Worm (Caenorhabditis elegans) whole organism, mixed stage, embryonic: ENCODE results near the gene C36C5.4.

ENCODE experiments used
- M03D4.4 ChIP-seq: sonication (generic microtip); optimal IDR thresholded peaks from 2 replicates; lab custom pipeline; 2017; ENCODE audit warnings: mild to moderate bottlenecking, missing genetic modification characterization, missing compliant biosample characterization
- bed-3 ChIP-seq: fragments of 200-800 bp; sonication (Bioruptor generic); optimal IDR thresholded peaks from 3 replicates; lab custom pipeline; 2018; ENCODE audit warnings: mild to moderate bottlenecking, missing genetic modification characterization, moderate library complexity, missing compliant biosample characterization
- blmp-1 ChIP-seq: fragments of 150-350 bp; optimal IDR thresholded peaks from 2 replicates; lab custom pipeline; 2014; ENCODE audit warnings: missing biosample characterization, missing genetic modification characterization
- ceh-39 ChIP-seq: fragments of 150-350 bp; optimal IDR thresholded peaks from 2 replicates; lab custom pipeline; 2014; ENCODE audit warnings: missing biosample characterization, missing genetic modification characterization
- ceh-43 ChIP-seq: fragments of 200-800 bp; sonication (Bioruptor generic); optimal IDR thresholded peaks from 2 replicates; lab custom pipeline; 2018; ENCODE audit warnings: mild to moderate bottlenecking, missing genetic modification characterization, moderate library complexity, missing compliant biosample characterization
- ceh-83 ChIP-seq: fragments of 200-800 bp; sonication (Bioruptor generic); optimal IDR thresholded peaks from 2 replicates; lab custom pipeline; 2018; ENCODE audit warnings: mild to moderate bottlenecking, missing genetic modification characterization, missing compliant biosample characterization
- ces-1 ChIP-seq: fragments of 150-350 bp; optimal IDR thresholded peaks from 2 replicates; lab custom pipeline; 2014; ENCODE audit warnings: missing biosample characterization, missing genetic modification reagents, missing genetic modification characterization
- elt-1 ChIP-seq: sonication (generic microtip); optimal IDR thresholded peaks from 2 replicates; lab custom pipeline; 2017; ENCODE audit warnings: missing genetic modification characterization, mild to moderate bottlenecking, missing compliant biosample characterization, antibody characterized with exemption, moderate library complexity, borderline replicate concordance; ENCODE audit not compliant: insufficient read depth
- elt-3 ChIP-seq: fragments of 150-350 bp; optimal IDR thresholded peaks from 2 replicates; lab custom pipeline; 2014; ENCODE audit warnings: missing biosample characterization, missing genetic modification characterization
- flh-1 ChIP-seq: fragments of 200-800 bp; sonication (Bioruptor generic); optimal IDR thresholded peaks from 2 replicates; lab custom pipeline; 2018; ENCODE audit warnings: mild to moderate bottlenecking, missing genetic modification characterization, moderate library complexity, missing compliant biosample characterization
- ham-2 ChIP-seq: fragments of 200-800 bp; sonication (Bioruptor generic); optimal IDR thresholded peaks from 2 replicates; lab custom pipeline; 2018; ENCODE audit warnings: mild to moderate bottlenecking, missing genetic modification characterization, missing compliant biosample characterization
- hlh-1 ChIP-seq: fragments of 150-350 bp; optimal IDR thresholded peaks from 2 replicates; lab custom pipeline; 2014; ENCODE audit warnings: missing biosample characterization, missing genetic modification reagents, missing genetic modification characterization
- lin-13 ChIP-seq: fragments of 150-350 bp; optimal IDR thresholded peaks from 2 replicates; lab custom pipeline; 2014; ENCODE audit warnings: missing biosample characterization, missing genetic modification characterization
- lin-32 ChIP-seq: fragments of 200-800 bp; sonication (Bioruptor generic); optimal IDR thresholded peaks from 2 replicates; lab custom pipeline; 2018; ENCODE audit warnings: mild to moderate bottlenecking, missing genetic modification characterization, missing compliant biosample characterization
- mab-5 ChIP-seq: fragments of 150-350 bp; optimal IDR thresholded peaks from 2 replicates; lab custom pipeline; 2014; ENCODE audit warnings: missing biosample characterization, missing genetic modification characterization
- mep-1 ChIP-seq: fragments of 150-350 bp; optimal IDR thresholded peaks from 2 replicates; lab custom pipeline; 2017; ENCODE audit warnings: missing biosample characterization, missing genetic modification reagents, missing genetic modification characterization, inconsistent platforms
- mls-2 ChIP-seq: sonication (generic microtip); optimal IDR thresholded peaks from 2 replicates; lab custom pipeline; 2016; ENCODE audit warnings: mild to moderate bottlenecking, missing genetic modification characterization, moderate library complexity, missing compliant biosample characterization
- nhr-12 ChIP-seq: fragments of 150-350 bp; optimal IDR thresholded peaks from 2 replicates; lab custom pipeline; 2014; ENCODE audit warnings: missing biosample characterization, missing genetic modification characterization
- nhr-2 ChIP-seq: fragments of 150-350 bp; optimal IDR thresholded peaks from 2 replicates; lab custom pipeline; 2014; ENCODE audit warnings: missing biosample characterization, missing genetic modification characterization
- nhr-237 ChIP-seq: fragments of 150-350 bp; optimal IDR thresholded peaks from 2 replicates; lab custom pipeline; 2014; ENCODE audit warnings: missing biosample characterization, missing genetic modification characterization
- nhr-28 ChIP-seq: fragments of 150-350 bp; optimal IDR thresholded peaks from 2 replicates; lab custom pipeline; 2014; ENCODE audit warnings: missing biosample characterization, missing genetic modification characterization
- nhr-76 ChIP-seq: sonication (generic microtip); optimal IDR thresholded peaks from 2 replicates; lab custom pipeline; 2017; ENCODE audit warnings: missing biosample characterization, missing genetic modification characterization
- pha-4 ChIP-seq: fragments of 150-350 bp; optimal IDR thresholded peaks from 2 replicates; lab custom pipeline; 2018; ENCODE audit warnings: missing biosample characterization, missing genetic modification reagents, missing genetic modification characterization
- sem-2 ChIP-seq: fragments of 200-800 bp; sonication (Bioruptor generic); optimal IDR thresholded peaks from 2 replicates; lab custom pipeline; 2018; ENCODE audit warnings: mild to moderate bottlenecking, missing genetic modification characterization, missing compliant biosample characterization
- snpc-4 ChIP-seq: fragments of 150-350 bp; optimal IDR thresholded peaks from 2 replicates; lab custom pipeline; 2014; ENCODE audit warnings: missing biosample characterization, missing genetic modification characterization
- sptf-1 ChIP-seq: sonication (generic microtip); optimal IDR thresholded peaks from 2 replicates; lab custom pipeline; 2017; ENCODE audit warnings: mild to moderate bottlenecking, missing genetic modification characterization, moderate library complexity, missing compliant biosample characterization
- tbx-8 ChIP-seq: fragments of 200-800 bp; sonication (Bioruptor generic); optimal IDR thresholded peaks from 2 replicates; lab custom pipeline; 2018; ENCODE audit warnings: mild to moderate bottlenecking, missing genetic modification characterization, moderate library complexity, missing compliant biosample characterization
- unc-120 ChIP-seq: sonication (generic microtip); optimal IDR thresholded peaks from 2 replicates; lab custom pipeline; 2017; ENCODE audit warnings: missing genetic modification characterization, missing compliant biosample characterization; ENCODE audit not compliant: poor library complexity, severe bottlenecking
- unc-62 ChIP-seq: fragments of 150-350 bp; optimal IDR thresholded peaks from 2 replicates; lab custom pipeline; 2014; ENCODE audit warnings: missing biosample characterization, missing genetic modification reagents, missing genetic modification characterization
- zip-8 ChIP-seq: fragments of 150-350 bp; optimal IDR thresholded peaks from 2 replicates; lab custom pipeline; 2014; ENCODE audit warnings: missing biosample characterization, missing genetic modification characterization

Gene C36C5.4

DNA sequence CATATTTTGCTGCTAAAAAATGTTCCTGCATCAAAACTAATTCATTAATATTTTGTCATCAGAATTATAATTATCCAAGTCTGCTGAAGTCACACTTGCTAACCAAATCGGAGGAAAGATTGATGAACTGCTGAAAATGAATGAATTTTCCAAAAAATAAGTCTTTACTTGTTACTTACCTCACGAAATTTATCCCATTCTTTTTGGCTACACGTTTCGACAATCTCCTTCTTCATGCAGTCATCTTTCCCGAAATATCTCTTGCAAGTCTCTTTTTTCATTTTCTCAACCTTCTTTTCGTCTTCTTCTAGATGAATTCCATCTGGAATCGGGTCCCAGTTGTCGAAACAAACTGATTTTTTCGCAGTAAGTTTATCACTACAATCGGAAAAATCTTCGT, 8.0 kb upstream of the C36C5.4 start:
- no peak for TF ChIP-seq ceh-83 (GFP tag; lab: Kevin White, UChicago)
- no peak for TF ChIP-seq blmp-1 (tag; lab: Kevin White, UChicago)
- TF ChIP-seq mab-5 (tag; lab: Kevin White, UChicago): no peak
- TF ChIP-seq ceh-39 (tag; lab: Kevin White, UChicago): no peak
- no peak for TF ChIP-seq ceh-43 (GFP tag; lab: Kevin White, UChicago)
- TF ChIP-seq bed-3 (GFP tag; lab: Kevin White, UChicago): no peak
- no peak for TF ChIP-seq ces-1 (GFP tag; lab: Kevin White, UChicago)
- TF ChIP-seq hlh-1: no peak
- no peak for TF ChIP-seq nhr-12 (tag; lab: Kevin White, UChicago)

DNA sequence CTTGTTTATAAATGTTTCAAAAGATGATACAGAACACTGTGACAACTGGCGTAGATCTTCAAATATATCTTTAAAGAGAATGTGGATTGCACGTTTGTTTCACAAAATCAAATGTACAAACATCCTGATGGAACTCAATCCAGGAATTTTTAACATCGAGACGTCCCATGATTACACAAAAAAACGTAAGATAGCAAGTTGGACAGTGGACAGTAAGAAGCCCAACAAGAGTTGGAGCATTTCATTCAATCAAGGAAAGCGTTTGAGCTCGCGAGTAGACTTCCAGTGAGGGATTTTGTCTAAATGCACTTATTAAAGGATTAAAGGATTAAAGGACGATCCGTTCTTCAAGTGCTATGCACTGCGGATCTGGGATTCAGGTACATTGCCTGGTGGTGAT, 7.1 kb upstream of the C36C5.4 start, which contains the start of gene C36C5.12:
C36C5.12 (minus strand) TSS at position 101 of the 400 bp plus-strand sequence.
- TF ChIP-seq elt-1 (no peak), lin-13 (tag; lab: Kevin White, UChicago) (no peak), snpc-4 (tag; lab: Kevin White, UChicago) (no peak), unc-62 (GFP tag; lab: Kevin White, UChicago) (no peak), nhr-12 (tag; lab: Kevin White, UChicago) (no peak), M03D4.4 (no peak), pha-4 (tag; lab: Kevin White, UChicago) (no peak), nhr-28 (tag; lab: Kevin White, UChicago) (no peak), nhr-237 (tag; lab: Kevin White, UChicago) (no peak), lin-32 (GFP tag; lab: Kevin White, UChicago) (no peak), bed-3 (GFP tag; lab: Kevin White, UChicago) (no peak), mep-1 (tag; lab: Kevin White, UChicago) (no peak), flh-1 (GFP tag; lab: Kevin White, UChicago) (no peak), ceh-39 (tag; lab: Kevin White, UChicago) (no peak), hlh-1 (no peak), sptf-1 (tag; lab: Kevin White, UChicago) (no peak), ham-2 (GFP tag; lab: Kevin White, UChicago) (no peak)

DNA sequence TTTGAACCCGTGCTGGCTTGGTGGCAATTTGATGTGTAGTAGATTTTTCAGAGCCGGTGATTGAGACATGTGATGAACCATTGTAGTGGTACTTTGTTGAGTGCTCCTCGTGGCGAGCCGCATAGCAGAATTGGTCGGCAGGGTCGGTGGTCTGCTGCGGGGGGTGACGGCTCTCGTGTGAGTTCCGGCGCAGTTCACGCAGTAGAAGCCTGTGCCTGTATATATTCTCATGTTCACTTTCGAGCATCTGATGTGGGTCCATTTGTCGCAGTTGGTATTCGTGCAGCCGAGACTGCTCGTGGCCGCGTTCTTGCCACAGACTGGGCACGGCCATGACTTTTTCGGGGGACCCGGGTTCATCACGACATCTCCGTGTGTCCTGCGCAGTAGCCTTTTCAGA, 4.1 kb upstream of the C36C5.4 start:
- TF ChIP-seq ces-1 (GFP tag; lab: Kevin White, UChicago) (no peak), unc-120 (tag; lab: Kevin White, UChicago) (no peak), snpc-4 (tag; lab: Kevin White, UChicago) (no peak), sem-2 (GFP tag; lab: Kevin White, UChicago) (no peak), tbx-8 (no peak), zip-8 (tag; lab: Kevin White, UChicago) (no peak), nhr-76 (tag; lab: Kevin White, UChicago) (no peak), ceh-83 (GFP tag; lab: Kevin White, UChicago) (no peak), flh-1 (GFP tag; lab: Kevin White, UChicago) (no peak), ceh-43 (GFP tag; lab: Kevin White, UChicago) (no peak), nhr-28 (tag; lab: Kevin White, UChicago) (no peak), lin-32 (GFP tag; lab: Kevin White, UChicago) (no peak), pha-4 (tag; lab: Kevin White, UChicago) (no peak)

DNA sequence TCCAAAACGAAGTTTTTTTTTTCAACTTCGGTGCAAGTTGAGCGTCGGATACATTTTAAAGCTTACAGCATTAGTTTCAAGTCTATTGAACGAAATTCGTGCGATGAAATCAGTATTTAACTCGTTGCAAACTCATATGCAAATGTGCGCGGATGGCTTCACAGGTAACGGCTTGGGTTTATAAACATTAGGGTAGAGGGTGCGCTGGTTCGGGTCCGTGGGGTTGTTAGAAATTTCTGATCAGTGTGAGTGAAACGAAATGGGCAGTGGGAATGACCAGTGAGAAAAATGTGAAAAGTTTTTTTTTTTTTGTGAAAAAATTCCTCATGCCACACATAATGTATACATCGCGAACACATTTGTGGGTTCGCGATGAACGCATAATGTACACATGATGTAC, 3.2 kb upstream of the C36C5.4 start:
- TF ChIP-seq nhr-2 (tag; lab: Kevin White, UChicago) (no peak), nhr-28 (tag; lab: Kevin White, UChicago) (no peak), M03D4.4 (no peak), blmp-1 (tag; lab: Kevin White, UChicago) (no peak), ham-2 (GFP tag; lab: Kevin White, UChicago) (no peak), bed-3 (GFP tag; lab: Kevin White, UChicago) (no peak), mab-5 (tag; lab: Kevin White, UChicago) (no peak), tbx-8 (no peak), nhr-76 (tag; lab: Kevin White, UChicago) (no peak), lin-13 (tag; lab: Kevin White, UChicago) (no peak), zip-8 (tag; lab: Kevin White, UChicago) (no peak), ces-1 (GFP tag; lab: Kevin White, UChicago) (no peak), nhr-12 (tag; lab: Kevin White, UChicago) (no peak), elt-1 (no peak), mls-2 (tag; lab: Kevin White, UChicago) (no peak), snpc-4 (tag; lab: Kevin White, UChicago) (no peak)

DNA sequence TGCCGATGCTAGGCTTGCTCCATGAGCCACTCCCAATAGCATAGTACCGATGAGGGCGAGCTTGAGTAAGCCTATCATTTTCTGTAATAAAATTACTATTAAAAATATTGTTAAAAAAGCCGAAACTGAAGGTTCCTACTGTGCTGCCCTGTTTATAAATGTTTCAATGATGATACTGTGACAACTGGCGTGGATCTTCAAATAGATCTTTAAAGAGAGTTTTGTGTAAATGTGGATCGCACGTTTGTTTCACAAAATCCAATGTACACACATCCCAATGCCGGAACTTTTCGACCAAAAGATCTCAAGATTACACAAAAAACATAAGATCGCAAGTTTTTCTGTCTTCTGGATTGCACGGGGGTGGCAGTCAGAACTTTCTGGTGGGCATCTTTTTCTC, 922 bp upstream of the C36C5.4 start, which contains the start of gene C36C5.14:
C36C5.14 (minus strand) TSS at position 101 of the 400 bp plus-strand sequence.
- TF ChIP-seq pha-4 (tag; lab: Kevin White, UChicago): no peak
- TF ChIP-seq elt-3 (tag; lab: Kevin White, UChicago): no peak
- no peak for TF ChIP-seq ham-2 (GFP tag; lab: Kevin White, UChicago)
- TF ChIP-seq lin-13 (tag; lab: Kevin White, UChicago): no peak
- TF ChIP-seq lin-32 (GFP tag; lab: Kevin White, UChicago): no peak
